Worm (Caenorhabditis elegans) whole organism, early embryonic: ENCODE results near the gene B0365.9.
A peak's percentile ranks its signal among the peaks of the same experiment; 100 is the strongest.

Experiments used
- B0310.2 ChIP-seq: sonication (generic microtip); optimal IDR thresholded peaks from 2 replicates; lab custom pipeline; 2016; ENCODE audit warnings: mild to moderate bottlenecking, missing genetic modification characterization, missing compliant biosample characterization
- F13C5.2 ChIP-seq: sonication (generic microtip); optimal IDR thresholded peaks from 2 replicates; lab custom pipeline; 2017; ENCODE audit warnings: mild to moderate bottlenecking, missing genetic modification characterization, inconsistent platforms, missing compliant biosample characterization
- aly-1 ChIP-seq: sonication (generic microtip); optimal IDR thresholded peaks from 2 replicates; lab custom pipeline; 2016; ENCODE audit warnings: missing genetic modification characterization, missing compliant biosample characterization
- ama-1 ChIP-seq: fragments of 150-350 bp; optimal IDR thresholded peaks from 2 replicates; lab custom pipeline; 2014
- ceh-13 ChIP-seq: fragments of 200-800 bp; sonication (Bioruptor generic); optimal IDR thresholded peaks from 2 replicates; lab custom pipeline; 2018; ENCODE audit warnings: mild to moderate bottlenecking, missing genetic modification characterization, missing compliant biosample characterization
- ceh-36 ChIP-seq: sonication (generic microtip); optimal IDR thresholded peaks from 2 replicates; lab custom pipeline; 2016; ENCODE audit warnings: missing genetic modification characterization, inconsistent platforms, missing compliant biosample characterization
- ets-7 ChIP-seq: sonication (generic microtip); optimal IDR thresholded peaks from 2 replicates; lab custom pipeline; 2016; ENCODE audit warnings: missing genotype, missing genetic modification characterization, missing compliant biosample characterization
- flt-1 ChIP-seq: fragments of 200-800 bp; sonication (Bioruptor generic); IDR thresholded peaks from 2 replicates; pipeline ENCODE4 v1.3.6; 2022; ENCODE audit warnings: missing genetic modification characterization, missing compliant biosample characterization
- hmbx-1 ChIP-seq: sonication (generic microtip); optimal IDR thresholded peaks from 2 replicates; lab custom pipeline; 2016; ENCODE audit warnings: mild to moderate bottlenecking, missing genetic modification characterization, missing compliant biosample characterization
- hmg-4 ChIP-seq: fragments of 200-800 bp; sonication (Bioruptor generic); optimal IDR thresholded peaks from 2 replicates; lab custom pipeline; 2018; ENCODE audit warnings: mild to moderate bottlenecking, missing genetic modification characterization, missing compliant biosample characterization
- hnd-1 ChIP-seq: sonication (generic microtip); optimal IDR thresholded peaks from 2 replicates; lab custom pipeline; 2016; ENCODE audit warnings: missing genetic modification characterization, missing compliant biosample characterization
- pes-1 ChIP-seq: fragments of 200-800 bp; sonication (Bioruptor generic); IDR thresholded peaks from 2 replicates; pipeline ENCODE4 v1.3.6; 2022; ENCODE audit warnings: missing genetic modification reagents, missing genetic modification characterization, missing compliant biosample characterization
- scrt-1 ChIP-seq: fragments of 200-800 bp; sonication (Bioruptor generic); IDR thresholded peaks from 2 replicates; pipeline ENCODE4 v1.3.6; 2022; ENCODE audit warnings: missing genetic modification characterization, missing compliant biosample characterization
- sea-1 ChIP-seq: fragments of 200-800 bp; sonication (Bioruptor generic); conservative IDR thresholded peaks from 2 replicates; pipeline ENCODE4 v1.3.6; 2022; ENCODE audit warnings: missing genetic modification characterization, missing compliant biosample characterization
- tbx-11 ChIP-seq: fragments of 200-800 bp; sonication (Bioruptor generic); IDR thresholded peaks from 2 replicates; pipeline ENCODE4 v1.3.6; 2022; ENCODE audit warnings: missing genetic modification characterization, missing compliant biosample characterization
- tbx-37 ChIP-seq: fragments of 200-800 bp; sonication (Bioruptor generic); conservative IDR thresholded peaks from 2 replicates; pipeline ENCODE4 v1.3.6; 2022; ENCODE audit warnings: missing genetic modification reagents, missing genetic modification characterization, missing compliant biosample characterization
- tra-4 ChIP-seq: sonication (generic microtip); optimal IDR thresholded peaks from 2 replicates; lab custom pipeline; 2017; ENCODE audit warnings: missing genetic modification characterization, missing compliant biosample characterization

The B0365.9 gene

DNA sequence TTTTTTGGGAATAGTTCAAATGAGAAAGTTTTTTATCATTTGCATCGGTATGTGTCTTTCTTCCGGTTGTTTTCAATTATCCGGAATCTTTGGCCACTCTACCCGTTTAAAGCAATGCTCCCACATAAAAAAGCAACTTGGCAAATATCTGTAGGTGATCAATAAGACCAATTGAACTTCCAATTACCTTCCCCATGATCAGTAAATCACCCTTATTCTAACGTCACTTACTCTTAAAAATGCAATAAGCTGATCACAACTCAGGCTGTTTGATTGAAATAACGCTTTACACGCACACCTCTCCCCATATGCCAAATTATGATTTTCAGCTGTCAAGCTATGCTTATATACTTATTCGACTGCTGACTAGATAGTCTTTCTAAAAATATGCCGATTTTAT lies 37.7 kb downstream of the B0365.9 start, which contains the start of gene C34B4.5:
Gene C34B4.5, plus strand, starts transcription at position 301 of the 400 bp plus-strand sequence.
- TF ChIP-seq hmg-4: no peak
- no peak for TF ChIP-seq tra-4 (tag; lab: Kevin White, UChicago)
- TF ChIP-seq ets-7 (tag; lab: Kevin White, UChicago): no peak
- TF ChIP-seq pes-1 (GFP tag; lab: Robert Waterston, UW): no peak
- TF ChIP-seq tbx-37: no peak
- no peak for TF ChIP-seq B0310.2
- TF ChIP-seq tbx-11 (GFP tag; lab: Robert Waterston, UW): no peak
- TF ChIP-seq hnd-1 (tag; lab: Kevin White, UChicago): no peak
- no peak for TF ChIP-seq hmbx-1 (tag; lab: Kevin White, UChicago)
- no peak for TF ChIP-seq ceh-36
- no peak for TF ChIP-seq ceh-13 (GFP tag; lab: Kevin White, UChicago)
- TF ChIP-seq aly-1: no peak
- TF ChIP-seq scrt-1: no peak
- TF ChIP-seq ama-1 (lab: Kevin White, UChicago): no peak
- no peak for TF ChIP-seq flt-1 (GFP tag; lab: Robert Waterston, UW)
- no peak for TF ChIP-seq sea-1 (GFP tag; lab: Robert Waterston, UW)
- TF ChIP-seq F13C5.2 (tag; lab: Kevin White, UChicago): no peak

DNA sequence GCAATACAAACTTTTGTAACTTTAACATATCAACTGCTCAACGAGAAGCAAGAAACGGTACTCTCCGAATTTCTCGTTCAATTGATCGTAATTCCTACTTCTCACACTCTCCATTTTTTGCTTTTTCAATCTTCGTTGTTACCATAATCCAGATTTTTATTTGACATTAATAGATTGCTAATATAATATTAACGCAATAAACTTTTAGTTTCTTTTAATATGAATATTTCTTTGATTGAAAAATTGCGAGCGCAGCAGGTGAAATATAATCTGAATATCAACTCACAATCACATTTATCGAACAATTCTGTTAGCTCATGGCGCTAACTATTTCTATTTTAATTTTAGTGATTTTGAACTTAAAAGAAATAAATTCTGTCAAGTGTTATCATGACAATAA lies 41.0 kb downstream of the B0365.9 start, which contains the start of gene lurp-4:
Gene lurp-4, plus strand, starts transcription at position 301 of the 400 bp plus-strand sequence.
- TF ChIP-seq ets-7 (tag; lab: Kevin White, UChicago) (no peak), hmg-4 (no peak), pes-1 (GFP tag; lab: Robert Waterston, UW) (no peak), hnd-1 (tag; lab: Kevin White, UChicago) (no peak), hmbx-1 (tag; lab: Kevin White, UChicago) (no peak)

DNA sequence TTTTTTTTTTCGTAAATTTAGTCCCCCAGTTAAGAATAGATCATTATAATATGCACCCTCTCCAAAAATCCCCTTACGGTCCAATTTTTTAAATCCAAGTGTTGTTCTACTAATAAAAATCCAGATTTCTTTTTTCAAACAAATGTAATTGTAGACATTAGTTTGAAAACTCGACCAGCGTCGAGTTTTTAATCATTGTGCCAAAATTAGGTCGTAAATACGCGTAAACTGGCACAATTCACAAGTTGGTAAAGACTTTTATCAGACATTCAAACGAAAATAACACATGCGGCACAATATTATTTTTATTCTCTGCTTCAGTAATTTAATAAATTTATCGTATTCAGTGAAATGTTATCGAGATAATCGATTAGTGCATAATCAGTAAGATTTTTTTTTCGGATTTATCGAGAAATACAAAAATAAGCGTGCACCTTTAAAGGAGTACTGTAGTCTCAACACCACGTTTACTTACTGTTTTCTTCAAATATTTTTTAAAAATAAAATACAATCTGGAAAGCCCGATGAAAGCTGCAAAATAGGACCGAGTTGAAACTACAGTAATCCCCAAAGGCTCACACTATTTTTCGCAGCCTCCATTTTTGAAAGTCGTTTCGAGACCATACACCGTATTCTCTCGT lies 43.1 kb downstream of the B0365.9 start, which contains the start of gene C34B4.4:
Gene C34B4.4, plus strand, starts transcription at position 276 of the 641 bp plus-strand sequence.
- TF ChIP-seq aly-1 (no peak), B0310.2 (no peak), ama-1 (lab: Kevin White, UChicago) (no peak), ceh-13 (GFP tag; lab: Kevin White, UChicago) (no peak), hmbx-1 (tag; lab: Kevin White, UChicago) (no peak), flt-1 (GFP tag; lab: Robert Waterston, UW) (no peak), ceh-36 (no peak), hmg-4 (no peak), sea-1 (GFP tag; lab: Robert Waterston, UW) (no peak), pes-1 (GFP tag; lab: Robert Waterston, UW) (no peak), scrt-1 (no peak), F13C5.2 (tag; lab: Kevin White, UChicago) (no peak), hnd-1 (tag; lab: Kevin White, UChicago) (no peak), tbx-37 (no peak), ets-7 (tag; lab: Kevin White, UChicago) (no peak), tbx-11 (GFP tag; lab: Robert Waterston, UW) (no peak), tra-4 (tag; lab: Kevin White, UChicago) (no peak)

DNA sequence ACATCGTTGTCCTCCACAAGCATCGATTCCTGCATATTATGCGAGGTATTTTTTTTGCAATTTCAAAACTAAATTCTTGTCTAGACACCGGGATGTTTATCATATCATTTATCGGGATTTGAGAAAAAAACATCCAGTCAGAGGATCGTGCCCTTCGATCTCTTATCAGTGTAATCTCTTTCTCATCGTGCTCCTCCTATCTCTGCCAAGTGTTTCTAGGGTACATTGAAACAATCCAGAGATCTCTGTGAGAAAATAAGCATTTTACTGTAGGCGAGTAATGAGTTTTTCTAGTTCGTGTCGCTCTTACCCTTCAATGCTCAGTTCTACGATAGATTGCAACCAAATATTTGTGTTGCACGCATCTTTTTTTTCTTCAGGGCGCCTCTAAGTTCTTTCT lies 44.9 kb downstream of the B0365.9 start:
- TF ChIP-seq hmg-4 (no peak), hmbx-1 (tag; lab: Kevin White, UChicago) (no peak), flt-1 (GFP tag; lab: Robert Waterston, UW) (no peak), sea-1 (GFP tag; lab: Robert Waterston, UW) (no peak), tra-4 (tag; lab: Kevin White, UChicago) (no peak), ama-1 (lab: Kevin White, UChicago) (no peak), ets-7 (tag; lab: Kevin White, UChicago) (no peak), B0310.2 (no peak), ceh-36 (no peak), aly-1 (no peak)

DNA sequence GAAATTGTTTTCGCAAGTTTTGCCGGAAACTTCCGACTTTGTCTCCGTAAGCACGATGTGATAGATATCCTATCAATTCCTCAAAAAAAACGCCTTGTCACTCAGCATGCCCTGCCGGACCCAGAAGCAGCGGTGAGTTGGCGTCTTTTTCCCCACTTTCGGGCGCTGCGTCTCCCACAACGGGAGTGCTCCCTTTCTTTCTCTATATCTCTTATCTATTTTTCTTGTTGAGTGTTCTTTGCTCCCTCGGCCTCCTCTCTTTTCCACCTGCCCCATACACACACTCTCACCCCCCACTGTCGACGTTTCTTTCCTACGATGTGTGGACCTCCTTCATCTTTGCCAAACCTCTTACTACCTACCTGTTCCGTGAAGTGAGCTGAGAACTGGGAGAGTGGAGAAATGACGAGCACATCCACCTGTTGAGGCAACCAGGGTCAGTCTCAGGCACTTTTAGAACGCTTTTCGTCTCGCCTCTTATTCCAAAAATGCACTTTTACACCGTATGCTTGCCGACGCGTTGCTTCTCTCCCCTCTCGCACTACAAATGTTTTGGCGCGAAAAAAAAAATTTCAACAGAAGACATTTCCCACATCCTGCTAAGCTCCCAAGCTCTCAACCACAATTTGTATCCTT lies 47.3 kb downstream of the B0365.9 start:
- TF ChIP-seq hmg-4: peak; percentile 23
- TF ChIP-seq hmbx-1 (tag; lab: Kevin White, UChicago): no peak
- no peak for TF ChIP-seq tra-4 (tag; lab: Kevin White, UChicago)
- no peak for TF ChIP-seq F13C5.2 (tag; lab: Kevin White, UChicago)

DNA sequence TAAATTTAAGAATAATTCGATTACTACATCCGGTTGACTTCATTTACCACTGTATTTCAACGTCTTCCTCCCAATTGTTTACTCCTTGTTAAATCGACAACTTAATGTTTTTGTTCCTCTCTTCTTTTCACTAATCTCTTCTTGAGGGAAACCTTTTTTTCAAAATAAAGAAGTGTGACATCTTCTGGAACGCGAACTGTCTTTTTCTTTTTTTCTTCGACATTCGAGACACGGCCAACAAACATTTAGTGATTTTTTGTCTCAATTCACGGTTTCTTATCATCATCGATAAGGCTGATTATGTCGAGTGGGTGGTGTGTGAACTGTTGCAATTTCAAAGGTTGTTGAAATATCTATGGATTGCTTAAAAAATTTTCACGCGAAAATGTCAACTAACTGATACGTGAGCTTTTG lies 48.1 kb downstream of the B0365.9 start:
- TF ChIP-seq B0310.2 (no peak), pes-1 (GFP tag; lab: Robert Waterston, UW) (no peak), tbx-37 (no peak), flt-1 (GFP tag; lab: Robert Waterston, UW) (no peak), hmbx-1 (tag; lab: Kevin White, UChicago) (no peak), tra-4 (tag; lab: Kevin White, UChicago) (no peak), ceh-13 (GFP tag; lab: Kevin White, UChicago) (no peak), sea-1 (GFP tag; lab: Robert Waterston, UW) (no peak), hnd-1 (tag; lab: Kevin White, UChicago) (no peak)

DNA sequence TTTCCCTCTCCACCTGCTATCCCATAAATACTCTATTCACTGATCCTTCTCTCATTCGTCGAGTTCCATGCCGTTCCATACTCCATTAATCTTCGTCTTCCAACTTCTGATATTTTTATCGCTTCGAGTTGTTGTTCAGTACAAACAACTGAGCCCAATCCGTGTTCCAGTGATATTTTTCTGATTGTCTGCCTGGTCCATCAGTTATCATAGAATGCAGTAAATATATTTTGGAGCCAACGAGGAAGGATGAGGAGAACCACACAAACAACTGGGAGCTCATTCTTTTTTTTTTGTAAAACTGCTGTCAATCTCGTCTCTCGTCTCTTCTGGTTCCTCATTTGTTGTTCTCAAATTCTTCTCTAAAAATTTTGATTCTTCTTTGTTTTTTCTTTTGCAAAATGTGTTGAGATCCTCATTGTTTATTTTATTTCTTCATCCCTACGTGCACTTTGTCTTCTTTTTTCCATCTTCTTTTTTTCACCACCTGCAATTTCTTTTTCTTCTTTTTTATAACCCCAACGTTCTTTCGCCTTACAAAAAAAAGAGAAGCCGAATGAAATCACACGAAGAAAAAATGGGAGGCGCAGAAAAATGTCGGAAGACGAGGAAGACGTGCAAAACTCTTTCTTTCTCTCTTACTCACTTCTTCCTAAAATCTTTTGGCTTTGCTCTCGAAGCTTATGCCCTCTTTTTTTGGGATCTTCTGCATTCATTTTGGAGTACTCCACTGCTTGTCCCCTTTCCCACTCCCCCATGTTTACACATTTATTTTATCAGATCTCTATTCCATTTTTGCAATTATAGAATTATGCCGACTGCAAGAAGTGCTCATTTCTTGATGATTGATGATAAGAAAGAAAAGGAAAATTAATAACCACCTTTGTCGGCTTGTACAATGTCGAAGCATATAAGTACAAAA lies 49.4 kb downstream of the B0365.9 start:
- TF ChIP-seq B0310.2 (no peak), hnd-1 (tag; lab: Kevin White, UChicago) (no peak), aly-1 (no peak), sea-1 (GFP tag; lab: Robert Waterston, UW) (no peak), ceh-36 (no peak), pes-1 (GFP tag; lab: Robert Waterston, UW) (no peak), hmbx-1 (tag; lab: Kevin White, UChicago) (no peak)
